Worm (Caenorhabditis elegans) whole organism, L3 larva: ENCODE measurements around the gene F53F8.4.

ENCODE experiments used
- ama-1 ChIP-seq: fragments of 150-350 bp; optimal IDR thresholded peaks from 2 replicates; lab custom pipeline; 2018
- ceh-16 ChIP-seq: sonication (generic microtip); optimal IDR thresholded peaks from 2 replicates; lab custom pipeline; 2017; ENCODE audit warnings: missing biosample characterization, missing genetic modification characterization
- ceh-28 ChIP-seq: fragments of 150-350 bp; optimal IDR thresholded peaks from 2 replicates; lab custom pipeline; 2014; ENCODE audit warnings: missing biosample characterization, missing genetic modification reagents, missing genetic modification characterization
- ceh-9 ChIP-seq: sonication (generic microtip); optimal IDR thresholded peaks from 2 replicates; lab custom pipeline; 2018; ENCODE audit warnings: missing biosample characterization, missing genetic modification characterization
- egl-27 ChIP-seq: sonication (generic microtip); optimal IDR thresholded peaks from 4 replicates; lab custom pipeline; 2017; ENCODE audit warnings: missing biosample characterization, missing genetic modification reagents, missing genetic modification characterization
- egl-5 ChIP-seq: fragments of 150-350 bp; optimal IDR thresholded peaks from 2 replicates; lab custom pipeline; 2017; ENCODE audit warnings: missing biosample characterization, missing genetic modification reagents, missing genetic modification characterization, inconsistent platforms
- elt-2 ChIP-seq: sonication (generic microtip); optimal IDR thresholded peaks from 2 replicates; lab custom pipeline; 2016; ENCODE audit warnings: missing genetic modification reagents, mild to moderate bottlenecking, missing genetic modification characterization, missing compliant biosample characterization
- elt-3 ChIP-seq, 3 experiments: fragments of 150-350 bp in 1 of 3; sonication (generic microtip) in 2 of 3; optimal IDR thresholded peaks; 2 replicates in 2 of 3; 4 replicates in 1 of 3; lab custom pipeline; 2014 to 2017; ENCODE audit warnings: missing biosample characterization in 3 of 3, missing genetic modification characterization in 3 of 3
- fkh-10 ChIP-seq: sonication (generic microtip); optimal IDR thresholded peaks from 2 replicates; lab custom pipeline; 2017; ENCODE audit warnings: missing biosample characterization, missing genetic modification reagents, missing genetic modification characterization
- fos-1 ChIP-seq: fragments of 150-350 bp; optimal IDR thresholded peaks from 2 replicates; lab custom pipeline; 2014; ENCODE audit warnings: missing biosample characterization, missing genetic modification characterization
- hmg-11 ChIP-seq: sonication (generic microtip); optimal IDR thresholded peaks from 2 replicates; lab custom pipeline; 2016; ENCODE audit warnings: missing genetic modification characterization, missing compliant biosample characterization
- jun-1 ChIP-seq: fragments of 150-350 bp; optimal IDR thresholded peaks from 2 replicates; lab custom pipeline; 2014; ENCODE audit warnings: missing biosample characterization, missing genetic modification reagents, missing genetic modification characterization
- lin-15B ChIP-seq: fragments of 150-350 bp; optimal IDR thresholded peaks from 2 replicates; lab custom pipeline; 2014; ENCODE audit warnings: missing biosample characterization, missing genetic modification characterization
- lin-39 ChIP-seq: fragments of 150-350 bp; optimal IDR thresholded peaks from 2 replicates; lab custom pipeline; 2018; ENCODE audit warnings: missing biosample characterization, missing genetic modification reagents, missing genetic modification characterization
- lsy-12 ChIP-seq: sonication (generic microtip); optimal IDR thresholded peaks from 2 replicates; lab custom pipeline; 2016; ENCODE audit warnings: mild to moderate bottlenecking, missing genetic modification characterization, missing compliant biosample characterization
- mdl-1 ChIP-seq: fragments of 150-350 bp; optimal IDR thresholded peaks from 2 replicates; lab custom pipeline; 2014; ENCODE audit warnings: missing biosample characterization, missing genetic modification characterization
- mml-1 ChIP-seq: fragments of 150-350 bp; sonication (generic microtip); optimal IDR thresholded peaks from 3 replicates; lab custom pipeline; 2014; ENCODE audit warnings: missing biosample characterization, missing genetic modification characterization
- nfya-1 ChIP-seq: sonication (generic microtip); optimal IDR thresholded peaks from 2 replicates; lab custom pipeline; 2017; ENCODE audit warnings: missing genetic modification characterization, mild to moderate bottlenecking, missing compliant biosample characterization, antibody characterized with exemption, moderate library complexity; ENCODE audit not compliant: insufficient read depth
- nhr-12 ChIP-seq: fragments of 150-350 bp; optimal IDR thresholded peaks from 2 replicates; lab custom pipeline; 2014; ENCODE audit warnings: missing biosample characterization, missing genetic modification characterization
- nhr-23 ChIP-seq: fragments of 150-350 bp; optimal IDR thresholded peaks from 2 replicates; lab custom pipeline; 2014; ENCODE audit warnings: missing biosample characterization, missing genetic modification reagents, missing genetic modification characterization
- nhr-25 ChIP-seq: sonication (generic microtip); optimal IDR thresholded peaks from 2 replicates; lab custom pipeline; 2017; ENCODE audit warnings: missing biosample characterization, missing genetic modification characterization
- nhr-28 ChIP-seq: fragments of 150-350 bp; optimal IDR thresholded peaks from 2 replicates; lab custom pipeline; 2014; ENCODE audit warnings: missing biosample characterization, missing genetic modification characterization
- nhr-77 ChIP-seq: fragments of 150-350 bp; optimal IDR thresholded peaks from 2 replicates; lab custom pipeline; 2014; ENCODE audit warnings: missing biosample characterization, missing genetic modification characterization
- pha-4 ChIP-seq: fragments of 150-350 bp; optimal IDR thresholded peaks from 2 replicates; lab custom pipeline; 2014; ENCODE audit warnings: missing biosample characterization, missing genetic modification reagents, missing genetic modification characterization
- pqm-1 ChIP-seq: fragments of 150-350 bp; optimal IDR thresholded peaks from 2 replicates; lab custom pipeline; 2017; ENCODE audit warnings: missing biosample characterization, missing genetic modification characterization, inconsistent platforms
- snpc-4 ChIP-seq: fragments of 150-350 bp; optimal IDR thresholded peaks from 2 replicates; lab custom pipeline; 2014; ENCODE audit warnings: missing biosample characterization, missing genetic modification characterization
- tbx-2 ChIP-seq: sonication (generic microtip); optimal IDR thresholded peaks from 2 replicates; lab custom pipeline; 2016; ENCODE audit warnings: mild to moderate bottlenecking, missing genetic modification characterization, missing compliant biosample characterization
- ztf-4 ChIP-seq: fragments of 150-350 bp; optimal IDR thresholded peaks from 2 replicates; lab custom pipeline; 2014; ENCODE audit warnings: missing biosample characterization, missing genetic modification characterization

The F53F8.4 gene

ce11 chrV:20712318-20712993, 21.0 kb upstream of the F53F8.4 start:
- TF ChIP-seq nfya-1 (tag; lab: Kevin White, UChicago), result peak; percentile 14
- no peak for TF ChIP-seq ceh-16 (tag; lab: Kevin White, UChicago)
- TF ChIP-seq elt-2, result peak; percentile 97
- TF ChIP-seq fos-1, result no peak
- no peak for TF ChIP-seq ceh-9
- no peak for TF ChIP-seq nhr-23 (tag; lab: Kevin White, UChicago)
- no peak for TF ChIP-seq nhr-12 (tag; lab: Kevin White, UChicago)
- TF ChIP-seq mml-1 (tag; lab: Kevin White, UChicago), result no peak
- TF ChIP-seq egl-5 (tag; lab: Kevin White, UChicago), result no peak
- peak; percentile 25 for TF ChIP-seq mdl-1 (tag; lab: Kevin White, UChicago)
- peak; percentile 89 for TF ChIP-seq jun-1 (tag; lab: Kevin White, UChicago)
- TF ChIP-seq nhr-77 (tag; lab: Kevin White, UChicago), result no peak
- TF ChIP-seq ceh-28, result peak; percentile 5
- no peak for TF ChIP-seq lin-15B
- no peak for TF ChIP-seq elt-3 (tag; optimal IDR thresholded peaks at IDR 0.05; lab: Kevin White, UChicago)
- no peak for TF ChIP-seq tbx-2 (tag; lab: Kevin White, UChicago)
- TF ChIP-seq pha-4, result peak; percentile 86
- peak; percentile 98 for TF ChIP-seq pqm-1 (tag; lab: Kevin White, UChicago)
- no peak for TF ChIP-seq nhr-28
- TF ChIP-seq, all 47 proteins: peak for 7

ce11 chrV:20711733-20712132, 20.2 kb upstream of the F53F8.4 start:
- peak; percentile 34 for TF ChIP-seq nfya-1 (tag; lab: Kevin White, UChicago)
- no peak for TF ChIP-seq elt-2
- peak; percentile 72 for TF ChIP-seq lin-39 (tag; lab: Kevin White, UChicago)
- peak; percentile 48 for TF ChIP-seq ama-1 (lab: Kevin White, UChicago)

ce11 chrV:20710642-20711041, 19.2 kb upstream of the F53F8.4 start:
- TF ChIP-seq lsy-12 (tag; lab: Kevin White, UChicago) (no peak), nhr-12 (tag; lab: Kevin White, UChicago) (no peak), egl-27 (no peak), elt-3 (tag; optimal IDR thresholded peaks at IDR 0.05; lab: Kevin White, UChicago) (no peak), hmg-11 (tag; lab: Kevin White, UChicago) (peak; percentile 34), pha-4 (peak; percentile 51), ztf-4 (tag; lab: Kevin White, UChicago) (no peak), ama-1 (lab: Kevin White, UChicago) (no peak), fkh-10 (GFP tag; lab: Kevin White, UChicago) (no peak), nfya-1 (tag; lab: Kevin White, UChicago) (peak; percentile 29)

- peak; percentile 21 for TF ChIP-seq nfya-1 (tag; lab: Kevin White, UChicago)
- peak; percentile 48 for TF ChIP-seq fkh-10 (GFP tag; lab: Kevin White, UChicago)
- TF ChIP-seq ama-1 (lab: Kevin White, UChicago), result no peak
Observed at ce11 chrV:20710156-20710555, 18.7 kb upstream of the F53F8.4 start.

ce11 chrV:20703998-20704572, 12.6 kb upstream of the F53F8.4 start, which contains the start of the genes F53F8.5 and F53F8.6:
TSS of gene F53F8.5 (minus strand) at chrV:20704049.
TSS of gene F53F8.6 (plus strand) at chrV:20704227.
- TF ChIP-seq nhr-25 (tag; lab: Kevin White, UChicago) (peak; percentile 2), hmg-11 (tag; lab: Kevin White, UChicago) (peak; percentile 73), nfya-1 (tag; lab: Kevin White, UChicago) (peak; percentile 60), tbx-2 (tag; lab: Kevin White, UChicago) (no peak), lsy-12 (tag; lab: Kevin White, UChicago) (no peak), snpc-4 (peak; percentile 14), ceh-28 (no peak), jun-1 (tag; lab: Kevin White, UChicago) (peak; percentile 8), nhr-23 (tag; lab: Kevin White, UChicago) (peak; percentile 58), pha-4 (peak; percentile 67), pqm-1 (tag; lab: Kevin White, UChicago) (peak; percentile 25), lin-15B (peak; percentile 23)

- TF ChIP-seq snpc-4, result peak; percentile 78
Observed at ce11 chrV:20698837-20699236, 7.4 kb upstream of the F53F8.4 start.
